Worm (Caenorhabditis elegans) whole organism, late embryonic: ENCODE measurements around the gene Y68A4A.13.

Source experiments
- ama-1 ChIP-seq: fragments of 150-350 bp; optimal IDR thresholded peaks from 2 replicates; lab custom pipeline; 2014
- tbx-2 ChIP-seq: sonication (generic microtip); optimal IDR thresholded peaks from 2 replicates; lab custom pipeline; 2016; ENCODE audit warnings: missing genetic modification characterization, missing compliant biosample characterization
- ttx-3 ChIP-seq: sonication (generic microtip); optimal IDR thresholded peaks from 2 replicates; lab custom pipeline; 2016; ENCODE audit warnings: missing genetic modification reagents, missing genetic modification characterization, missing compliant biosample characterization

ce11 chrV:17211989-17212731 is 4.2 kb upstream of the Y68A4A.13 start, which contains the start of gene srh-236:
- TF ChIP-seq ttx-3 (tag; lab: Kevin White, UChicago) (no peak), tbx-2 (no peak), ama-1 (lab: Kevin White, UChicago) (no peak)
